Worm (Caenorhabditis elegans) whole organism, young adult: ENCODE results near the gene mpst-3.

Experiments
- F39B2.1 ChIP-seq: fragments of 200-800 bp; sonication (Bioruptor generic); IDR thresholded peaks from 2 replicates; pipeline ENCODE4 v1.3.6; 2022; ENCODE audit warnings: missing genetic modification reagents, missing genetic modification characterization, missing compliant biosample characterization
- ama-1 ChIP-seq, 3 experiments: fragments of 150-350 bp in 1 of 3; sonication (generic microtip) in 2 of 3; optimal IDR thresholded peaks; 2 replicates each; lab custom pipeline; 2014 to 2018; ENCODE audit warnings: missing biosample characterization in 2 of 3, missing genetic modification characterization in 2 of 3, missing genetic modification reagents in 2 of 3
- aptf-2 ChIP-seq: fragments of 200-800 bp; sonication (Bioruptor generic); conservative IDR thresholded peaks from 2 replicates; pipeline ENCODE4 v1.3.6; 2022; ENCODE audit warnings: missing genetic modification reagents, missing genetic modification characterization, missing compliant biosample characterization
- lin-54 ChIP-seq: fragments of 200-800 bp; sonication (Bioruptor generic); optimal IDR thresholded peaks from 2 replicates; lab custom pipeline; 2018; ENCODE audit warnings: mild to moderate bottlenecking, missing genetic modification characterization, missing compliant biosample characterization
- sea-2 ChIP-seq: fragments of 200-800 bp; sonication (Bioruptor generic); IDR thresholded peaks from 2 replicates; pipeline ENCODE4 v1.3.6; 2022; ENCODE audit warnings: missing genetic modification characterization, missing compliant biosample characterization

ce11 chrV:14924104-14924503, 28.7 kb downstream of the mpst-3 start, which contains the start of gene srg-54:
- no peak for TF ChIP-seq sea-2 (GFP tag; lab: Robert Waterston, UW)
- no peak for TF ChIP-seq ama-1 (optimal IDR thresholded peaks at IDR 0.05; lab: Kevin White, UChicago)
- TF ChIP-seq ama-1 (GFP tag; optimal IDR thresholded peaks at IDR 0.05; lab: Kevin White, UChicago), result no peak
- no peak for TF ChIP-seq aptf-2 (GFP tag; lab: Robert Waterston, UW)
- TF ChIP-seq lin-54 (GFP tag; lab: Kevin White, UChicago), result no peak
- TF ChIP-seq F39B2.1, result no peak
